Worm (Caenorhabditis elegans) whole organism, L1 larva: Measurements from ENCODE around the gene ipla-7.

Experiments
- elt-3 ChIP-seq, 6 experiments: fragments of 150-350 bp in 1 of 6; sonication (generic microtip); optimal IDR thresholded peaks; 2 replicates each; lab custom pipeline; 2017 to 2018; ENCODE audit warnings: missing biosample characterization in 6 of 6, missing genetic modification characterization in 6 of 6, inconsistent platforms in 1 of 6
- fos-1 ChIP-seq: fragments of 150-350 bp; optimal IDR thresholded peaks from 2 replicates; lab custom pipeline; 2014; ENCODE audit warnings: missing biosample characterization, missing genetic modification characterization
- jun-1 ChIP-seq: fragments of 150-350 bp; optimal IDR thresholded peaks from 2 replicates; lab custom pipeline; 2014; ENCODE audit warnings: missing biosample characterization, missing genetic modification reagents, missing genetic modification characterization
- mab-9 ChIP-seq: fragments of 200-800 bp; sonication (Bioruptor generic); IDR thresholded peaks from 2 replicates; pipeline ENCODE4 v1.3.6; 2022; ENCODE audit warnings: missing genetic modification reagents, missing genetic modification characterization, missing compliant biosample characterization
- mep-1 ChIP-seq: fragments of 150-350 bp; optimal IDR thresholded peaks from 2 replicates; lab custom pipeline; 2014; ENCODE audit warnings: missing biosample characterization, missing genetic modification characterization
- nhr-12 ChIP-seq: sonication (generic microtip); optimal IDR thresholded peaks from 2 replicates; lab custom pipeline; 2017; ENCODE audit warnings: missing biosample characterization, missing genetic modification characterization
- nhr-237 ChIP-seq: fragments of 150-350 bp; optimal IDR thresholded peaks from 2 replicates; lab custom pipeline; 2014; ENCODE audit warnings: missing biosample characterization, missing genetic modification characterization
- nhr-28 ChIP-seq: fragments of 150-350 bp; optimal IDR thresholded peaks from 2 replicates; lab custom pipeline; 2014; ENCODE audit warnings: missing biosample characterization, missing genetic modification characterization
- pqm-1 ChIP-seq: sonication (generic microtip); optimal IDR thresholded peaks from 3 replicates; lab custom pipeline; 2017; ENCODE audit warnings: missing biosample characterization, missing genetic modification characterization
- skn-1 ChIP-seq: fragments of 150-350 bp; optimal IDR thresholded peaks from 2 replicates; lab custom pipeline; 2014; ENCODE audit warnings: missing biosample characterization, missing genetic modification characterization

DNA sequence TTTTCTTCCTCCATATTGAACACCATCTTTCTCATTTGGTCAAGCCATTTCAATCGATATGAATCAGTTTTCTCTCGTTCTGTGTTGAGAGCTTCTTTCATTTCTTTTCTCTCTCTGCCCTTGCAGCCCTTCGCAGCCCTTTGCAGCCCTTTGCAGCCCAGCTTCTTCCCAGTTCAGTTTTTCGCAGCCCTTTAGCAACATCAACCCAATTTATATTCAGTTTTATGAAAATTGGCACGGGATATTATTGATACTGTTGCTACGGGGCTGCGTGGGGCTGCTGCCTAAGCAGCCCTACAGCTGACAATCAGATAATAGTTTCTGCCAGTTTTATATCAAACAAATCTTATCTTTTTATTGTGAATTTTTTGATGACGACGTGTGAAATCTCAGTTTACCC, 25.7 kb downstream of the ipla-7 start, which contains the start of gene F44D12.10:
- TF ChIP-seq fos-1 (no peak), jun-1 (tag; lab: Kevin White, UChicago) (no peak), elt-3 (tag; optimal IDR thresholded peaks at IDR 0.05; lab: Kevin White, UChicago) (no peak), pqm-1 (tag; lab: Kevin White, UChicago) (no peak), nhr-237 (no peak), mep-1 (tag; lab: Kevin White, UChicago) (no peak), nhr-12 (no peak), mab-9 (GFP tag; lab: Robert Waterston, UW) (no peak), nhr-28 (tag; lab: Kevin White, UChicago) (no peak), skn-1 (tag; lab: Kevin White, UChicago) (no peak)
